Worm (Caenorhabditis elegans) whole organism, L2 larva: ENCODE measurements around the gene col-103.

ENCODE experiments used
- F13H6.1 ChIP-seq: sonication (generic microtip); optimal IDR thresholded peaks from 2 replicates; lab custom pipeline; 2016; ENCODE audit warnings: missing genetic modification characterization, missing compliant biosample characterization
- R02D3.7 ChIP-seq: fragments of 150-350 bp; optimal IDR thresholded peaks from 2 replicates; lab custom pipeline; 2014; ENCODE audit warnings: missing biosample characterization, missing genetic modification characterization
- Y55F3AM.14 ChIP-seq: fragments of 200-800 bp; sonication (Bioruptor generic); optimal IDR thresholded peaks from 2 replicates; lab custom pipeline; 2018; ENCODE audit warnings: mild to moderate bottlenecking, missing genetic modification characterization, missing compliant biosample characterization
- ZK546.5 ChIP-seq: sonication (generic microtip); optimal IDR thresholded peaks from 2 replicates; lab custom pipeline; 2017; ENCODE audit warnings: missing biosample characterization, missing genetic modification characterization
- alr-1 ChIP-seq: fragments of 150-350 bp; optimal IDR thresholded peaks from 2 replicates; lab custom pipeline; 2014; ENCODE audit warnings: missing biosample characterization, missing genetic modification characterization
- aly-2 ChIP-seq: fragments of 150-350 bp; optimal IDR thresholded peaks from 2 replicates; lab custom pipeline; 2014; ENCODE audit warnings: missing biosample characterization, missing genetic modification characterization
- ama-1 ChIP-seq: fragments of 150-350 bp; optimal IDR thresholded peaks from 2 replicates; lab custom pipeline; 2018; ENCODE audit warnings: inconsistent platforms
- blmp-1 ChIP-seq: sonication (generic microtip); optimal IDR thresholded peaks from 2 replicates; lab custom pipeline; 2017; ENCODE audit warnings: missing genetic modification characterization, mild to moderate bottlenecking, missing compliant biosample characterization, antibody characterized with exemption, moderate library complexity; ENCODE audit not compliant: insufficient read depth
- ceh-16 ChIP-seq: fragments of 150-350 bp; optimal IDR thresholded peaks from 2 replicates; lab custom pipeline; 2014; ENCODE audit warnings: missing biosample characterization, missing genetic modification characterization
- ceh-82 ChIP-seq: fragments of 150-350 bp; optimal IDR thresholded peaks from 2 replicates; lab custom pipeline; 2014; ENCODE audit warnings: missing biosample characterization, missing genetic modification characterization
- crh-2 ChIP-seq: sonication (generic microtip); optimal IDR thresholded peaks from 2 replicates; lab custom pipeline; 2017; ENCODE audit warnings: missing biosample characterization, missing genetic modification characterization
- dmd-4 ChIP-seq: sonication (generic microtip); optimal IDR thresholded peaks from 2 replicates; lab custom pipeline; 2017; ENCODE audit warnings: missing biosample characterization, missing genetic modification characterization
- egl-27 ChIP-seq: sonication (generic microtip); optimal IDR thresholded peaks from 3 replicates; lab custom pipeline; 2017; ENCODE audit warnings: missing biosample characterization, missing genetic modification reagents, missing genetic modification characterization
- elt-1 ChIP-seq: fragments of 150-350 bp; optimal IDR thresholded peaks from 2 replicates; lab custom pipeline; 2014; ENCODE audit warnings: missing biosample characterization, missing genetic modification characterization
- elt-3 ChIP-seq: sonication (generic microtip); optimal IDR thresholded peaks from 2 replicates; lab custom pipeline; 2017; ENCODE audit warnings: missing biosample characterization, missing genetic modification characterization
- fos-1 ChIP-seq: fragments of 150-350 bp; optimal IDR thresholded peaks from 2 replicates; lab custom pipeline; 2014; ENCODE audit warnings: missing biosample characterization, missing genetic modification characterization
- gmeb-1 ChIP-seq: fragments of 150-350 bp; optimal IDR thresholded peaks from 2 replicates; lab custom pipeline; 2014; ENCODE audit warnings: missing biosample characterization, missing genetic modification characterization
- lin-11 ChIP-seq: fragments of 150-350 bp; sonication (generic microtip); optimal IDR thresholded peaks from 2 replicates; lab custom pipeline; 2014; ENCODE audit warnings: missing biosample characterization, missing genetic modification characterization, inconsistent platforms, mixed read lengths
- lin-13 ChIP-seq: fragments of 150-350 bp; optimal IDR thresholded peaks from 2 replicates; lab custom pipeline; 2014; ENCODE audit warnings: missing biosample characterization, missing genetic modification reagents, missing genetic modification characterization
- lin-39 ChIP-seq: fragments of 150-350 bp; optimal IDR thresholded peaks from 2 replicates; lab custom pipeline; 2014; ENCODE audit warnings: missing biosample characterization, missing genetic modification reagents, missing genetic modification characterization
- lsy-2 ChIP-seq, 2 experiments: fragments of 150-350 bp in 1 of 2; sonication (generic microtip) in 1 of 2; optimal IDR thresholded peaks; 2 replicates each; lab custom pipeline; 2014 to 2017; ENCODE audit warnings: missing biosample characterization in 2 of 2, missing genetic modification characterization in 2 of 2
- mab-5 ChIP-seq: fragments of 150-350 bp; optimal IDR thresholded peaks from 2 replicates; lab custom pipeline; 2014; ENCODE audit warnings: missing biosample characterization, missing genetic modification characterization
- mbf-1 ChIP-seq: sonication (generic microtip); optimal IDR thresholded peaks from 2 replicates; lab custom pipeline; 2017; ENCODE audit warnings: missing biosample characterization, missing genetic modification characterization
- mdl-1 ChIP-seq, 2 experiments: fragments of 150-350 bp in 1 of 2; sonication (generic microtip) in 1 of 2; optimal IDR thresholded peaks; 2 replicates each; lab custom pipeline; 2017; ENCODE audit warnings: missing biosample characterization in 2 of 2, missing genetic modification characterization in 2 of 2
- nhr-10 ChIP-seq: sonication (generic microtip); optimal IDR thresholded peaks from 2 replicates; lab custom pipeline; 2017; ENCODE audit warnings: missing biosample characterization, missing genetic modification characterization
- nhr-12 ChIP-seq: fragments of 150-350 bp; optimal IDR thresholded peaks from 2 replicates; lab custom pipeline; 2014; ENCODE audit warnings: missing biosample characterization, missing genetic modification characterization
- nhr-129 ChIP-seq: fragments of 150-350 bp; optimal IDR thresholded peaks from 2 replicates; lab custom pipeline; 2014; ENCODE audit warnings: missing biosample characterization, missing genetic modification characterization
- nhr-21 ChIP-seq: fragments of 150-350 bp; optimal IDR thresholded peaks from 2 replicates; lab custom pipeline; 2014; ENCODE audit warnings: missing biosample characterization, missing genetic modification characterization
- nhr-237 ChIP-seq: fragments of 150-350 bp; optimal IDR thresholded peaks from 2 replicates; lab custom pipeline; 2014; ENCODE audit warnings: missing biosample characterization, missing genetic modification characterization
- nhr-25 ChIP-seq: fragments of 150-350 bp; sonication (generic microtip); optimal IDR thresholded peaks from 3 replicates; lab custom pipeline; 2014; ENCODE audit warnings: missing biosample characterization, missing genetic modification characterization
- nhr-6 ChIP-seq: fragments of 150-350 bp; optimal IDR thresholded peaks from 2 replicates; lab custom pipeline; 2014; ENCODE audit warnings: missing biosample characterization, missing genetic modification characterization
- nhr-77 ChIP-seq: fragments of 150-350 bp; optimal IDR thresholded peaks from 2 replicates; lab custom pipeline; 2014; ENCODE audit warnings: missing biosample characterization, missing genetic modification characterization
- peb-1 ChIP-seq: fragments of 150-350 bp; optimal IDR thresholded peaks from 2 replicates; lab custom pipeline; 2014; ENCODE audit warnings: missing biosample characterization, missing genetic modification characterization
- sem-4 ChIP-seq: fragments of 150-350 bp; optimal IDR thresholded peaks from 2 replicates; lab custom pipeline; 2014; ENCODE audit warnings: missing biosample characterization, missing genetic modification reagents, missing genetic modification characterization
- skn-1 ChIP-seq: sonication (generic microtip); optimal IDR thresholded peaks from 2 replicates; lab custom pipeline; 2017; ENCODE audit warnings: missing biosample characterization, missing genetic modification characterization
- sma-3 ChIP-seq: sonication (generic microtip); optimal IDR thresholded peaks from 2 replicates; lab custom pipeline; 2016; ENCODE audit warnings: missing genetic modification reagents, missing genetic modification characterization, missing compliant biosample characterization
- snpc-4 ChIP-seq: fragments of 150-350 bp; optimal IDR thresholded peaks from 2 replicates; lab custom pipeline; 2014; ENCODE audit warnings: missing biosample characterization, missing genetic modification characterization
- unc-39 ChIP-seq: fragments of 150-350 bp; optimal IDR thresholded peaks from 2 replicates; lab custom pipeline; 2014; ENCODE audit warnings: missing biosample characterization, missing genetic modification characterization
- unc-55 ChIP-seq: fragments of 150-350 bp; sonication (generic microtip); optimal IDR thresholded peaks from 3 replicates; lab custom pipeline; 2014; ENCODE audit warnings: missing biosample characterization, missing genetic modification reagents, missing genetic modification characterization
- zag-1 ChIP-seq: fragments of 150-350 bp; optimal IDR thresholded peaks from 2 replicates; lab custom pipeline; 2014; ENCODE audit warnings: missing biosample characterization, missing genetic modification characterization
- ztf-1 ChIP-seq: fragments of 200-800 bp; sonication (Bioruptor generic); conservative IDR thresholded peaks from 2 replicates; pipeline ENCODE4 v1.3.6; 2022; ENCODE audit warnings: missing genetic modification characterization, missing compliant biosample characterization
- ztf-11 ChIP-seq: sonication (generic microtip); optimal IDR thresholded peaks from 2 replicates; lab custom pipeline; 2017; ENCODE audit warnings: missing biosample characterization, missing genetic modification characterization

col-103 gene

DNA sequence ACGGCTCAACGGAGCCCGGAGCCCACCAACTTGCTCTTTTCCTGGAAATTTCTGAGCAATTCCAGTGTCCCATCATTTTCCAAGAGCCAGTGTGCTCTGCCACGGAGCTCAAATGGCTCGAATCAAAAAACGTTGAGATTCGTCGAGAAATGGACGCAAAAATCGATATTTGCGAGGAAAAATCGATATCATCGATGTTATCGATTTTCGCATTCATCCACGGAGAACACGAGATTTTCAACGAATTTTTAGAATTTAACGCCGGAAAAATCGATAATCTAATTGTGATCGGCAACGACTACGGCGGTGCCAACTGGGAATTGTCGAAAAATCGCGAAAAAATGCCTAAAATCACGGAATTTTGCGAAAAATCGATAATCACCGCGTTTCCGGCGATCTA, 42.2 kb upstream of the col-103 start:
- no peak for TF ChIP-seq Y55F3AM.14 (GFP tag; lab: Kevin White, UChicago)
- TF ChIP-seq nhr-237 (tag; lab: Kevin White, UChicago): no peak
- TF ChIP-seq ztf-1 (GFP tag; lab: Robert Waterston, UW): no peak
- no peak for TF ChIP-seq lin-11 (tag; lab: Kevin White, UChicago)
- TF ChIP-seq nhr-21: no peak
- TF ChIP-seq ama-1: no peak
- TF ChIP-seq elt-3 (tag; lab: Kevin White, UChicago): no peak
- no peak for TF ChIP-seq unc-39 (tag; lab: Kevin White, UChicago)
- TF ChIP-seq nhr-12 (tag; lab: Kevin White, UChicago): no peak
- no peak for TF ChIP-seq skn-1
- TF ChIP-seq elt-1: no peak
- TF ChIP-seq ceh-16 (tag; lab: Kevin White, UChicago): no peak
- no peak for TF ChIP-seq alr-1 (tag; lab: Kevin White, UChicago)
- no peak for TF ChIP-seq nhr-77 (tag; lab: Kevin White, UChicago)
- TF ChIP-seq mab-5 (tag; lab: Kevin White, UChicago): no peak
- no peak for TF ChIP-seq crh-2 (tag; lab: Kevin White, UChicago)
- TF ChIP-seq sem-4 (tag; lab: Kevin White, UChicago): no peak
- no peak for TF ChIP-seq unc-55
- no peak for TF ChIP-seq snpc-4 (tag; lab: Kevin White, UChicago)
- TF ChIP-seq ceh-82 (tag; lab: Kevin White, UChicago): no peak

DNA sequence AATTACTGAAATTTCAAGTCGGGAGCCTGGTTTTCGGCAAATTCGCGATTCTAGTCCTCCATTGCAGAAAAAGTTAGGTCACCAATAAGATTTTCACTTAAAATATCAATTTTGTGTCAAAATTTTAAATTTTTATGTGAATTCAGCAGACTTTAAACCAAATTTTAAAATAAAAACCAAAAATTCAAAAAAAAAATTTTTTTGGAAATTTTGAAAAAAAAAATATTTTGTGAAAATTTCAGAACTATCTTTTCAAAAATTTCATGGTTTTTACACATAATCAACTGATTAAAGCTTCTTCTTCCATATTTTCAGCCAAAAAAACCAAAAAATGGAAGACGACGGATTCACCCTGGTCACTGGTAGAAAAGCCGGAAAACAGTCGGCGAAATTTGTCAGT, 41.3 kb upstream of the col-103 start, which contains the start of gene Y55F3BL.4:
Y55F3BL.4 (plus strand) TSS at position 301 of the 400 bp plus-strand sequence.
- no peak for TF ChIP-seq F13H6.1 (tag; lab: Kevin White, UChicago)
- TF ChIP-seq alr-1 (tag; lab: Kevin White, UChicago): no peak
- TF ChIP-seq mdl-1 (tag; optimal IDR thresholded peaks at IDR 0.05; lab: Kevin White, UChicago): no peak
- no peak for TF ChIP-seq nhr-129 (tag; lab: Kevin White, UChicago)
- TF ChIP-seq elt-1: no peak
- no peak for TF ChIP-seq skn-1
- TF ChIP-seq nhr-25 (tag; lab: Kevin White, UChicago): no peak
- TF ChIP-seq dmd-4 (tag; lab: Kevin White, UChicago): no peak
- TF ChIP-seq mbf-1 (tag; lab: Kevin White, UChicago): no peak
- no peak for TF ChIP-seq mab-5 (tag; lab: Kevin White, UChicago)
- TF ChIP-seq snpc-4 (tag; lab: Kevin White, UChicago): no peak
- TF ChIP-seq unc-39 (tag; lab: Kevin White, UChicago): no peak
- TF ChIP-seq nhr-10 (tag; lab: Kevin White, UChicago): no peak
- TF ChIP-seq nhr-6 (tag; lab: Kevin White, UChicago): no peak
- TF ChIP-seq peb-1 (tag; lab: Kevin White, UChicago): no peak
- TF ChIP-seq, all 48 proteins: peak for 0

DNA sequence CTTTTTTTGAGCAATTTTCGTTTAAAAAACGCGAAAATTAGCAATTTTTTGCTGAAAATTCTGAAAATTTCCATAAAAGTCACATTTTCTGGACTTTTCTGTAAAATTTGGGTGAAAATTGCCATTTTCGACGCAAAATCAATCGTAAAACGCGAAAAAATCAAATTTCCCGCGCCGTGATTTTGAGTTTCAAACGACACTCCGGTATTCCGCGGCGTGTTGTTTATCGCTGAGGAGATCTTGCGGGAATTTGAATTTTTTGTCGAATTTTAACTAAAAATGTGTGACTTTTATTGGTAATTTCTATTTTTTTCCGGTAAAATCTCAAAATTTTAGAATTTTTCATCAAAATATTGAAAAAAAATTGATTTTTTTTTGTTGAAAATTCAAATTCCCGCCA, 37.7 kb upstream of the col-103 start:
- no peak for TF ChIP-seq aly-2 (tag; lab: Kevin White, UChicago)
- no peak for TF ChIP-seq elt-1
- TF ChIP-seq ceh-82 (tag; lab: Kevin White, UChicago): no peak
- TF ChIP-seq sma-3 (GFP tag; lab: Kevin White, UChicago): no peak
- TF ChIP-seq nhr-12 (tag; lab: Kevin White, UChicago): no peak
- no peak for TF ChIP-seq blmp-1 (tag; lab: Kevin White, UChicago)
- no peak for TF ChIP-seq fos-1 (tag; lab: Kevin White, UChicago)
- TF ChIP-seq elt-3 (tag; lab: Kevin White, UChicago): no peak
- no peak for TF ChIP-seq ama-1
- no peak for TF ChIP-seq mab-5 (tag; lab: Kevin White, UChicago)
- TF ChIP-seq ztf-1 (GFP tag; lab: Robert Waterston, UW): no peak
- no peak for TF ChIP-seq nhr-77 (tag; lab: Kevin White, UChicago)
- no peak for TF ChIP-seq unc-55
- TF ChIP-seq mbf-1 (tag; lab: Kevin White, UChicago): no peak
- TF ChIP-seq egl-27 (tag; lab: Kevin White, UChicago): no peak
- no peak for TF ChIP-seq F13H6.1 (tag; lab: Kevin White, UChicago)
- no peak for TF ChIP-seq peb-1 (tag; lab: Kevin White, UChicago)
- TF ChIP-seq zag-1: no peak

DNA sequence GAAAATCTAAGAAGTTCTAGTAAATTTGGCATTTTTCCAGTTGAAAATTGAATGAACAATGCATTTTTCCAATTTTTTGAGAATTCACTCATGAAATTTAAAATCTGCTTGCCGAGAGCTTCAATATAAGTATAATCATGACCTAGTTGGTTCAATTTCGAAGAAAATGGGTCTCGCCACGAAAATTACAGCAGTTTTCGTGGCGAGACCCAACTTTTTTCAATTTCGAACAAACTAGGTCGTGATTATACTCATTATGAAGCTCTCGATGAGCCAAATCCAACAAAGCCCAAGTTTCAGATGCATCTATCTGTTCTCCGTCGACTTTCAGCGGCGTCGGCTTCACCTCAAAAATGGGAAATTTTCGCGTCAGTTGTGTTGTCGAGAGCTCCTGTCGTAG, 37.0 kb upstream of the col-103 start, which contains the start of gene mrpl-46:
mrpl-46 (plus strand) TSS at position 301 of the 400 bp plus-strand sequence.
- no peak for TF ChIP-seq ceh-16 (tag; lab: Kevin White, UChicago)
- TF ChIP-seq nhr-25 (tag; lab: Kevin White, UChicago): no peak
- no peak for TF ChIP-seq egl-27 (tag; lab: Kevin White, UChicago)
- TF ChIP-seq lin-39 (tag; lab: Kevin White, UChicago): no peak
- TF ChIP-seq lin-13 (GFP tag; lab: Kevin White, UChicago): no peak
- TF ChIP-seq ZK546.5 (tag; lab: Kevin White, UChicago): no peak
- TF ChIP-seq lin-11 (tag; lab: Kevin White, UChicago): no peak
- no peak for TF ChIP-seq snpc-4 (tag; lab: Kevin White, UChicago)
- TF ChIP-seq unc-39 (tag; lab: Kevin White, UChicago): no peak
- no peak for TF ChIP-seq ztf-11 (tag; lab: Kevin White, UChicago)
- no peak for TF ChIP-seq aly-2 (tag; lab: Kevin White, UChicago)
- no peak for TF ChIP-seq mbf-1 (tag; lab: Kevin White, UChicago)
- no peak for TF ChIP-seq ceh-82 (tag; lab: Kevin White, UChicago)
- no peak for TF ChIP-seq gmeb-1
- TF ChIP-seq lsy-2 (tag; optimal IDR thresholded peaks at IDR 0.05; lab: Kevin White, UChicago): no peak
- no peak for TF ChIP-seq dmd-4 (tag; lab: Kevin White, UChicago)
- no peak for TF ChIP-seq zag-1
- no peak for TF ChIP-seq unc-55
- no peak for TF ChIP-seq R02D3.7 (tag; lab: Kevin White, UChicago)
- TF ChIP-seq sem-4 (tag; lab: Kevin White, UChicago): no peak
